Worm (Caenorhabditis elegans): ENCODE results near the gene dim-1.

dim-1 gene

DNA sequence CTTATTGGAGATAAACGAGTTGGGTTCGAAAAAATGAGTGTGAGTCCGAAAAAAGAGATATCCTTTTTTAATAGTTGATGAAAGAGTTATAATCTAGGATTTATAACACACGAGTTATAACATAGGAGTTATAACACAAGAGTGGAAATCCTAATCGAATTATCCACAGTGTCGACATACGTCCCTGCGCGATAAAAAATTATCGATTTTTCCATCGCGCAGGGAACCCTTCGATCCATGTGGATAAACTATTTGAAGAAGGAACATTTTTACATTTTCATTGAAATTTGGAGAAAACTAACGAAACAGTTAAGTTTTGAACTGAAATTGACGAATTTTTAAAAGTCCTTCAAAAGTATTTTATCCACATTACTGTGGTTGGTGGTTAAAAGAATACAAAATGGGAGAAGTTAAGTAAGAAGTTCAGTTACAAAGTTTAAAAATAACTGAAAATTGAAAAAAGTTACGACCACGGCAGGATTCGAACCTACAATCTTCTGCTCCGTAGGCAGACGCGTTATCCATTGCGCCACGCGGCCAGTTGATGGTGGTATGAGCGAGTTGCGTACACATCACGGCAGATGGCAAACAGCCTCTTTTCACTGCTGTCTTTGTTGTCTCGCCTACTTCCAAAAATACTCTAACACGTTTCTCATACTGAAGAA lies 21.7 kb downstream of the dim-1 start (continued):
- peak; percentile 100 for TF ChIP-seq lin-40 (tag; optimal IDR thresholded peaks at IDR 0.05)
- TF ChIP-seq ccch-3 (GFP tag; optimal IDR thresholded peaks at IDR 0.05) = peak; percentile 91
- peak; percentile 85 for TF ChIP-seq athp-1 (tag; optimal IDR thresholded peaks at IDR 0.05)
- peak; percentile 71 for TF ChIP-seq zfh-2 (GFP tag; conservative IDR thresholded peaks at IDR 0.05)
- TF ChIP-seq ets-4 (GFP tag; optimal IDR thresholded peaks at IDR 0.05) = peak; percentile 92
- peak in 2 of 3 experiments; percentile 93 to 98 for TF ChIP-seq lin-35 (GFP tag; optimal IDR thresholded peaks at IDR 0.05)
- TF ChIP-seq B0035.1 (tag; optimal IDR thresholded peaks at IDR 0.05) = peak; percentile 96
- TF ChIP-seq akir-1 (GFP tag; optimal IDR thresholded peaks at IDR 0.05) = peak; percentile 75
- TF ChIP-seq Y95B8A.8 (GFP tag; IDR thresholded peaks at IDR 0.05) = peak; percentile 50; the same call in 1 of the 2 replicates
- peak; percentile 85 for TF ChIP-seq zim-3 (tag; optimal IDR thresholded peaks at IDR 0.05)
- TF ChIP-seq cebp-2 (GFP tag; IDR thresholded peaks at IDR 0.05) = peak; percentile 95; the same call in 1 of the 2 replicates
- TF ChIP-seq Y79H2A.3 (GFP tag; conservative IDR thresholded peaks at IDR 0.05) = no peak
- TF ChIP-seq dpff-1 (tag; optimal IDR thresholded peaks at IDR 0.05) = peak; percentile 97
- peak; percentile 97 for TF ChIP-seq B0261.1 (tag; optimal IDR thresholded peaks at IDR 0.05)
- peak; percentile 85 for TF ChIP-seq ceh-40 (GFP tag; IDR thresholded peaks at IDR 0.05)
- TF ChIP-seq sptf-2 (GFP tag; optimal IDR thresholded peaks at IDR 0.05) = peak; percentile 14
- TF ChIP-seq rcor-1 (GFP tag; IDR thresholded peaks at IDR 0.05) = peak; percentile 97
- no peak for TF ChIP-seq sdz-38 (tag; optimal IDR thresholded peaks at IDR 0.05)
- peak; percentile 72 for TF ChIP-seq lir-1 (GFP tag; conservative IDR thresholded peaks at IDR 0.05)
- TF ChIP-seq hsf-1 (GFP tag; IDR thresholded peaks at IDR 0.05) = no peak
- TF ChIP-seq snpc-3.4 (tag; optimal IDR thresholded peaks at IDR 0.05) = peak; percentile 45
- peak; percentile 60 for TF ChIP-seq nhr-27 (tag; optimal IDR thresholded peaks at IDR 0.05)
- TF ChIP-seq attf-5 (GFP tag; optimal IDR thresholded peaks at IDR 0.05) = peak; percentile 74
- peak; percentile 66 for TF ChIP-seq egrh-3 (GFP tag; IDR thresholded peaks at IDR 0.05)
- TF ChIP-seq ceh-91 (GFP tag; IDR thresholded peaks at IDR 0.05) = peak; percentile 36
- TF ChIP-seq snpc-4 (GFP tag; optimal IDR thresholded peaks at IDR 0.05) = peak; percentile 68
- peak; percentile 69 to 87 (median 81) for TF ChIP-seq snpc-4 (tag; optimal IDR thresholded peaks at IDR 0.05)
- TF ChIP-seq nfya-2 (GFP tag; IDR thresholded peaks at IDR 0.05) = no peak
- peak; percentile 83 for TF ChIP-seq mxl-1 (tag; optimal IDR thresholded peaks at IDR 0.05)
- peak; percentile 88 for TF ChIP-seq lin-54 (GFP tag; optimal IDR thresholded peaks at IDR 0.05)
- TF ChIP-seq nhr-80 (tag; optimal IDR thresholded peaks at IDR 0.05) = peak; percentile 89
- TF ChIP-seq Y56A3A.18 (GFP tag; IDR thresholded peaks at IDR 0.05) = peak; percentile 98
- TF ChIP-seq efl-1 (GFP tag; optimal IDR thresholded peaks at IDR 0.05) = no peak
- peak; percentile 98 for TF ChIP-seq atf-7 (tag; optimal IDR thresholded peaks at IDR 0.05)
- TF ChIP-seq K12H6.12 (tag; optimal IDR thresholded peaks at IDR 0.05) = peak; percentile 95
- TF ChIP-seq unc-130 (GFP tag; optimal IDR thresholded peaks at IDR 0.05) = no peak
- TF ChIP-seq Y53F4B.3 (GFP tag; IDR thresholded peaks at IDR 0.05) = peak; percentile 57; the same call in 1 of the 2 replicates
- TF ChIP-seq nfya-1 (tag; optimal IDR thresholded peaks at IDR 0.05; ENCODE audit: borderline replicate concordance, insufficient read depth) = no peak
- peak; percentile 1 for TF ChIP-seq tbx-9 (tag; optimal IDR thresholded peaks at IDR 0.05; ENCODE audit: borderline replicate concordance)
- TF ChIP-seq hmg-20 (GFP tag; IDR thresholded peaks at IDR 0.05) = peak; percentile 94
- TF ChIP-seq pbrm-1 (GFP tag; IDR thresholded peaks at IDR 0.05) = peak; percentile 89
- peak; percentile 95 for TF ChIP-seq ceh-27 (GFP tag; optimal IDR thresholded peaks at IDR 0.05)
- 0 out of 2 replicates have a peak, but pooled peaks have one; percentile 45 for TF ChIP-seq ceh-58 (GFP tag; IDR thresholded peaks at IDR 0.05)
- TF ChIP-seq D2030.7 (GFP tag; IDR thresholded peaks at IDR 0.05) = peak; percentile 69; the same call in 1 of the 2 replicates
- TF ChIP-seq let-607 (tag; optimal IDR thresholded peaks at IDR 0.05) = peak; percentile 69 to 93
- TF ChIP-seq F23B12.7 (tag; optimal IDR thresholded peaks at IDR 0.05; ENCODE audit: insufficient read depth) = peak; percentile 97
- TF ChIP-seq F37B4.10 (GFP tag; IDR thresholded peaks at IDR 0.05) = 0 out of 2 replicates have a peak, but pooled peaks have one; percentile 81
